Worm (Caenorhabditis elegans): ENCODE measurements around the gene igcm-2.

DNA sequence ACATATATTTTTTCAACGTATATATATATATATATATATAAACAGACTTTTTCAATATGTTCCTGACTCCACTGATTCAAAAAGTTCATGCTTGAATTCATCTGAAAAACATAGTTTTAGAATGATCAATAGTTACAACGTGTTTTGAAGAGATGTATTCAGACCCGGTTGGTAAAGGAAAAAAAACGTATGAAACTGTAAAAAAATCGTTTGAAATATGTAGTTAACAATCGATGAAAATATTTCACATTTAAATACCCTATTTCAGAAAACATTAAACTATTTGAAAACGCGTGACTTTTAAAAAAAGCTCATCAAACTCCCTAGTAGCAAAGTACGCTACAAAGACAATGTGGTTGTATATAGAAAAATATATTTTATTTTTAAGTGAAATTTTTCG lies 30.7 kb downstream of the igcm-2 start, which contains the start of gene C03B1.14:
- TF ChIP-seq hmg-11 (tag; optimal IDR thresholded peaks at IDR 0.05) (no peak), pqm-1 (tag; optimal IDR thresholded peaks at IDR 0.05) (no peak), skn-1 (tag; optimal IDR thresholded peaks at IDR 0.05) (no peak), ceh-16 (tag; optimal IDR thresholded peaks at IDR 0.05) (no peak), R02D3.7 (tag; optimal IDR thresholded peaks at IDR 0.05) (no peak), nhr-11 (tag; optimal IDR thresholded peaks at IDR 0.05) (no peak), ama-1 (optimal IDR thresholded peaks at IDR 0.05) (no peak), ztf-4 (tag; optimal IDR thresholded peaks at IDR 0.05) (no peak), mml-1 (tag; optimal IDR thresholded peaks at IDR 0.05) (no peak), elt-2 (tag; optimal IDR thresholded peaks at IDR 0.05) (no peak)

Measured in whole organism, L3 larva.